Worm (Caenorhabditis elegans) whole organism, late embryonic: ENCODE results near the gene dpm-3.

ENCODE experiments used
- ama-1 ChIP-seq: fragments of 150-350 bp; optimal IDR thresholded peaks from 2 replicates; lab custom pipeline; 2014
- ceh-34 ChIP-seq: sonication (generic microtip); optimal IDR thresholded peaks from 2 replicates; lab custom pipeline; 2016; ENCODE audit warnings: mild to moderate bottlenecking, missing genetic modification characterization, missing compliant biosample characterization
- dmd-4 ChIP-seq: sonication (generic microtip); optimal IDR thresholded peaks from 2 replicates; lab custom pipeline; 2016; ENCODE audit warnings: borderline replicate concordance, missing genetic modification characterization, missing compliant biosample characterization
- ets-4 ChIP-seq: sonication (generic microtip); optimal IDR thresholded peaks from 2 replicates; lab custom pipeline; 2016; ENCODE audit warnings: missing genetic modification characterization, missing compliant biosample characterization
- pha-4 ChIP-seq: fragments of 150-350 bp; optimal IDR thresholded peaks from 2 replicates; lab custom pipeline; 2018; ENCODE audit warnings: missing biosample characterization, missing genetic modification reagents, missing genetic modification characterization
- sdc-2 ChIP-seq: sonication (generic microtip); optimal IDR thresholded peaks from 2 replicates; lab custom pipeline; 2016; ENCODE audit warnings: missing genotype, missing genetic modification characterization, missing compliant biosample characterization

DNA sequence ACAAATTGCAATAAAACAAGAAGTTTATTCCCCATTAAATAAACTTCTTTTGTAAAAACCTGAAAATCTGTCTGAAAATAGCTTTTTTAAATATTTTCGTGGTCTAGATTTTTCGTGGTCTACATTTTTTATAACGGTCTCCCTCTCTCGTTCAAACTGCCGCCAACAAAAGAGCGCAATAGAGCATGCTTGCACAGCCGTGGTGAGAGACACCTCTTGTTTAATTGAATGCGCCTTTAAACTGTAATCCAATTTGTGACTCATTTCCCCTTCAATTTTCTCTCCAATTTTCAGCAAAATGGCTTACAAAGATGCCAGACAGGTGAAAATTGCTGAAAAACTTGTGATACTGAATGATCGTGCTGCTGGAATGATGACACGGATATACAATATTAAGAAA, 12.8 kb downstream of the dpm-3 start, which contains the start of gene gex-3:
- TF ChIP-seq ceh-34 (tag; lab: Kevin White, UChicago) (peak; percentile 9), dmd-4 (no peak), pha-4 (tag; lab: Kevin White, UChicago) (no peak), sdc-2 (tag; lab: Kevin White, UChicago) (no peak), ets-4 (tag; lab: Kevin White, UChicago) (no peak), ama-1 (no peak)
